Fruit fly (Drosophila melanogaster) ovary, adult (tissue): Measurements from ENCODE around the gene CG7304.

Experiments
- CG17801 ChIP-seq: fragments of 200-800 bp; optimal IDR thresholded peaks from 2 replicates; lab custom pipeline; 2019; ENCODE audit warnings: missing biosample characterization, mild to moderate bottlenecking, missing genetic modification characterization, moderate library complexity; ENCODE audit not compliant: partially characterized antibody

The CG7304 gene

DNA sequence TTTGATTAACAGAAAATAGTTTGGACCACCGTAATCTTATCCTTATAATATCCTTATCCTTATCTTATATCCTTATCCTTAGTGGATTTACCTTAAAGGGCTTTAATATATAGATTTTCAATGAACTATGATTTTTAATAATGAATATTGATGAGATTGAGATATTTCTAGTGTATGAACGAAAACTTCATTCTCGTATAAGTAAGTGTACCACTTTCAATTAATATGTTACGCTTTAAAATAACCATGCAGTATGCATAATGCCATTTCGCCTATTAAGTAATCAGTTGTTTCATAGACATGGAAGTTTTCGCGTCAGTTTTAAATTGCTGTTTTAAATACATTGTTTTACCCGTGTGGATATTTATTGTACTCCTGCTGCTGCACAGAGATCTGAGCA lies at the start of gene CG7304:
Gene CG7304 (plus strand): TSS at position 301 of the 400 bp plus-strand sequence.
- TF ChIP-seq CG17801 = no peak

- TF ChIP-seq CG17801 = no peak
These were observed 48.5 kb upstream of the CG7304 start for dm6 chr3L:15631067-15631466.

DNA sequence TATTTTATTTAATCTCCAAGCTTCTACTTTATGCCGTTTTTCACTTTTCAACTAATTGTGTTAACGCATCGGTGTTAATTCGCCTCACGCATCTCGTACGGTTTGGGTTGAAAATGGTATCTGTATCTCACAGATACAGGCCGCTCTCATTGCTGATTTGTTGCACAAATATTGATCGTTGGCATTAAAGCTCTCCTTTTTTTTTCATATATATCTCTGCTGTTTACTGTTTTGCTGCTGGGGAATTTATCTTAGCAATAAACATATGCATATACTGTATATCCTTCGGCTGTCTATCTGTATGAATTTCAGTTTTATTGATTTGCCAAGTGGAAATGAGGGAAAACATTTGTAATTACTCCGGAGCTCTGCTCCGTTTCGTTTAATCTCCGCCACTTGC lies 46.9 kb upstream of the CG7304 start:
- no peak for TF ChIP-seq CG17801

- no peak for TF ChIP-seq CG17801
These were observed 45.0 kb upstream of the CG7304 start for dm6 chr3L:15634368-15635075.

DNA sequence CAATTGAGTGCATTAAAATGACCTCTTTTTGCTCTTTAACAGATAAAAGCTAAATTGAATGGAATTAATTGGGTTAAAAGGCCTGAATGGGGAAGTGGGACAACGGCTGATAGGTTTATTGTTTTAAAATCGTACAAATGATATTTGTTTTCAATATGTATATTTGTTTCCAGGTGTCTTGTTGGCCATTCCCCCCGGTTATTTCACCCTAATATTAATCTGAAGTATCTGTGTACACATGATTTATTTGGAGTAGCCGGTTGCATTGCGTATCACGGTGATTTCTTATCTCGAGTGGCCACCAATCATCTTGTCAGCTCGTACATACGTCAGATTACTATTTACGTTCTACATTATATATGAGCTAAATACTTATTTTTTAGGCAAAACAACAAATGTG lies 43.2 kb upstream of the CG7304 start:
- TF ChIP-seq CG17801 = no peak

- no peak for TF ChIP-seq CG17801
These were observed 42.5 kb upstream of the CG7304 start for dm6 chr3L:15636978-15637377.

- no peak for TF ChIP-seq CG17801
These were observed 41.9 kb upstream of the CG7304 start for dm6 chr3L:15637618-15638017.

DNA sequence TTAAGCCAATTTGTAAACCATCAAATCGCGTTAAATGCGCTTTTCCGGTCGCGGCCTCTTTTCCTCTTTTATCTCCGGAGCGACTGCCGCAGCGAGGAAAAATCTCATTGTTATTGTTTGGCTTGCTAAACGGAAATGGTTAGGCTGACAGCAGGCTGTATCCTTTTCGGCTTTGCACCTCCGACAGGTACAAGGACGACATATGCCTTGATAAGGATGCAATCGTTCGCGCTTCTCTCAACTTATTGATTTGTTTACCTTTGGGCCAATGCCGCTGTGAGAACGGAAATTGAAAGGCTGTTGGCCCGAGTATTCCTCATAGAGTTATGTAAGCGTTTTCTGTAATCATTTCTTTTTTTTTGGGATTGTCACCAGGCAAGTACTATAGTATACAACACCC lies 41.0 kb upstream of the CG7304 start:
- no peak for TF ChIP-seq CG17801

- no peak for TF ChIP-seq CG17801
These were observed 39.5 kb upstream of the CG7304 start for dm6 chr3L:15639978-15640377.

DNA sequence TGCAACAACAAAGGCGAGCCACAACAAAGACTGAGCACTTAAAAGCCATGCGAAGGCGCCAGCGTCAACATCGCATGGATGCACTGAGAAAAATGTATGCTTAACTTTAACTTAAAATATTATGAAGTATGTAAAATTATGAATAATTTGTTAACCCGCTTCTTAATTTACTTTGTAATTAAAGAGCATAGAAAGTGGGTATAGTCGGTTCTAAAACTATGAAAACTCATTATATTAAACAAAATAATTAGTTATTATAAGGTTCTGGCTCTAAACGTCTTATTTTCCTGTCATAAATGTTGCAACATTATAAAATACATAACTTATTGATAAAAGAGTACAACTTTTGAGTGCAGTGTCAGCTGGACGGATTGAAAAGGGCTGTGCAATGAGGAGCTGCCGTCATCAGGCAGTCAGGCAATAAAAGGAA lies 37.9 kb upstream of the CG7304 start:
- no peak for TF ChIP-seq CG17801

- TF ChIP-seq CG17801 = no peak
These were observed 33.3 kb upstream of the CG7304 start for dm6 chr3L:15646182-15646581.

DNA sequence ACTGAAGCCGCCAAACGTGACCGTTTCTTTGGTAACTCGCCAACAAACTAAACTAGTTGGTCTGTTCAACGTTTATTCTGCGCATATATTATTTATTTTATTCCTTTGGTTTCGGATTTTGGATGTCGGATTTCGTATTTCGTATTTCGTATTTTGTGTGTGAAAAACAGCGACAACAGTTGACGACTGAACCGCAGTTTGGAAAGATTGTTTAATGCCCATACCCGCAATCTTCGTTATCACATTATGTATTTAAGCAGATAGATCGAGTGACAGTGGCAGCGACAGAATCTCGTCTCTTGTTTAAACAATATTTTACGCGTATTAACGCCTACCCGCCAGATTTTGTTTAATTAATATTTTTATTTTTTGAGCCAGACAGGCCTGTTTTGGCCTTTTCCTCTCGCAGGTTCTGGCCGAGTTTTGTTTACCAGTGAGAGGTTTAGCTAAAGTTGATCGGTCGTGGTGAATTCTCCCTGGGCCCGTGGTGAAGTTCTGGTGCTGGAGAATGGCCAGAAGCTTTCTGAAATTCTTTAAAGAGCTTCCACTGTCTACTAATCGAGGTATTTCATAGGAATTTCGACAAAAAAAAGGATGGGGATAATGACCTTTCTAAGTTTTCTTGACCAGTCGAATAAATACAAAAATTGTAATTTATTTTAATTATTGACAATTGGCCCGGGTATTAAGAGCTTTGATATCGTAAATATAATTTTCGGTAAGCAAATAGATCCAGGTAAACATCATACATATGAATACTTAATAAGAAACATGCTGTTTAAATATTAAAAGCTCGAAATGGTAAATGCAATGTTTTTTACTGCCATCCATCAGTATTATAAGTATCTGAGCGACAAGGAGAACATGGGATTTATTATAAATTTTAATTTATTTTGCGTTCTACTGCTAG lies 31.6 kb upstream of the CG7304 start, which contains the start of the genes comm3 and CG43083:
Gene comm3 (minus strand): TSS at position 51 of the 910 bp plus-strand sequence.
Gene CG43083 (plus strand): TSS at position 860 of the 910 bp plus-strand sequence.
- no peak for TF ChIP-seq CG17801

DNA sequence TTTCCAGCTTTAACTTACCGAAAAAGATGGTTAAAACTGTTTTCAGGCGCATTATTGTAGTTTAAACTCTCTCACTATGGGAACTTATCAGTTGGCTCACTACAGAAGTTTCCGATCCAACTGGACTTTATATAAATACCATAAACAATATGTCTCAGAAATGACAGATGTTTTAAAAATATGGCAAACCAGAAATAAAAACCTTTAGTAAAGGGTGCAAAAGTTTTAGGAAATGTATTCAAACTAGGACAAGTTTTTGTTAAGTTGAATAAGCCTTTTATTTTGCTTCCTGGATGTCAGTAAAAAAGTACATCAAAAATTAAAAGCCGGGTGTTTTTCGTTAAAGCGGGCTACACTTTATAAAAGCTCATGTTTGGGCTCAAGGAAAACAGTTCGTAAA lies 30.0 kb upstream of the CG7304 start, which contains the start of the genes Eig71Ea and Eig71Eb:
Gene Eig71Ea (minus strand): TSS at position 101 of the 400 bp plus-strand sequence.
Gene Eig71Eb (plus strand): TSS at position 376 of the 400 bp plus-strand sequence.
- TF ChIP-seq CG17801 = no peak

- no peak for TF ChIP-seq CG17801
These were observed 29.0 kb upstream of the CG7304 start, which contains the start of gene CG43084 for dm6 chr3L:15650552-15650951. Gene CG43084, plus strand, starts transcription at chr3L:15650852.

- no peak for TF ChIP-seq CG17801
These were observed 27.4 kb upstream of the CG7304 start, which contains the start of the genes Eig71Ec and Eig71Ed for dm6 chr3L:15652154-15652553. Gene Eig71Ec, minus strand, starts transcription at chr3L:15652254. Gene Eig71Ed, plus strand, starts transcription at chr3L:15652537.

- no peak for TF ChIP-seq CG17801
These were observed 23.6 kb upstream of the CG7304 start, which contains the start of gene Eig71Ee for dm6 chr3L:15655910-15656309. Gene Eig71Ee, minus strand, starts transcription at chr3L:15656010.

DNA sequence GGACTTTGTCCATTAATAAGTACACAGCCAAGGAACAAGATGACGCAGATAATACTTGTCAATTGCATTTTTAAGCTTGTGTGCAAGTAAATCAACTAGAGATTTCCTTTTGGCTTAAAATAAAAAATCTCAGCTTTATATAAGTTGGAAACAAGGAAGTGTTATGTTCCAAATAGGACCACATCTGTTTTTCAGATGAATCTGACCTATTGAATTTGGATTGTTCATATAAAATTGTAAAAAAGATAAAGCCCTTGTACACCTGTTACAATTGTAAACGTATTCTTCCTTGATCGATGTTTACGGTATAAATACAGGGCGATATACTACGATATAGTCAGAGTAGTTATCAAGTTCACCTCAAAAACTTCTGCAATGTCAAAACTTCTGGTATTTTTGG lies 22.2 kb upstream of the CG7304 start, which contains the start of the genes Eig71Ef and Eig71Eg:
Gene Eig71Ef (minus strand): TSS at position 101 of the 400 bp plus-strand sequence.
Gene Eig71Eg (plus strand): TSS at position 339 of the 400 bp plus-strand sequence.
- TF ChIP-seq CG17801 = no peak
